Fruit fly (Drosophila melanogaster): Measurements from ENCODE around the gene Proc-R.

- TF ChIP-seq CG8478 (optimal IDR thresholded peaks at IDR 0.05), result no peak
- no peak for TF ChIP-seq CTCF (optimal IDR thresholded peaks at IDR 0.05)
Measured at dm6 chrX:4762267-4762666, 54.6 kb downstream of the Proc-R start.
